Worm (Caenorhabditis elegans): ENCODE measurements around the gene Y71H2AM.20.

The Y71H2AM.20 gene

ce11 chrIII:2826770-2827169 is 41.0 kb upstream of the Y71H2AM.20 start, which contains the start of gene Y71H2AM.1:
Y71H2AM.1 (plus strand) TSS chrIII:2827070.
- TF ChIP-seq egrh-3 (GFP tag; IDR thresholded peaks at IDR 0.05) = no peak
- no peak for TF ChIP-seq ets-4 (GFP tag; optimal IDR thresholded peaks at IDR 0.05)
- TF ChIP-seq T07F8.4 (tag; optimal IDR thresholded peaks at IDR 0.05) = no peak
- no peak for TF ChIP-seq xnd-1 (tag; optimal IDR thresholded peaks at IDR 0.05)
- no peak for TF ChIP-seq Y56A3A.18 (GFP tag; IDR thresholded peaks at IDR 0.05)
- TF ChIP-seq Y67H2A.10 (GFP tag; conservative IDR thresholded peaks at IDR 0.05) = no peak
- TF ChIP-seq madf-3 (GFP tag; IDR thresholded peaks at IDR 0.05) = no peak

ce11 chrIII:2818980-2819379 is 33.2 kb upstream of the Y71H2AM.20 start, which contains the start of gene pipp-4P:
pipp-4P (plus strand) TSS chrIII:2819280.
- TF ChIP-seq C17E4.6 (GFP tag; IDR thresholded peaks at IDR 0.05) = no peak
- no peak for TF ChIP-seq F37B4.10 (GFP tag; IDR thresholded peaks at IDR 0.05)
- TF ChIP-seq F39B2.1 (GFP tag; IDR thresholded peaks at IDR 0.05) = no peak
- no peak for TF ChIP-seq lin-35 (GFP tag; optimal IDR thresholded peaks at IDR 0.05)
- TF ChIP-seq ceh-58 (GFP tag; IDR thresholded peaks at IDR 0.05) = no peak
- TF ChIP-seq attf-3 (GFP tag; conservative IDR thresholded peaks at IDR 0.05) = no peak
- TF ChIP-seq dox-1 (GFP tag; IDR thresholded peaks at IDR 0.05) = no peak
- TF ChIP-seq F57C9.4 (tag; optimal IDR thresholded peaks at IDR 0.05) = no peak
- TF ChIP-seq somi-1 (GFP tag; optimal IDR thresholded peaks at IDR 0.05) = no peak
- no peak for TF ChIP-seq lin-40 (tag; optimal IDR thresholded peaks at IDR 0.05)
- TF ChIP-seq zfh-2 (GFP tag; conservative IDR thresholded peaks at IDR 0.05) = no peak
- TF ChIP-seq T07F8.4 (tag; optimal IDR thresholded peaks at IDR 0.05) = no peak
- TF ChIP-seq unc-62 (GFP tag; optimal IDR thresholded peaks at IDR 0.05) = no peak
- no peak for TF ChIP-seq T26A5.8 (tag; optimal IDR thresholded peaks at IDR 0.05)
- no peak for TF ChIP-seq ztf-18 (tag; optimal IDR thresholded peaks at IDR 0.05)
- TF ChIP-seq hmg-1.2 (GFP tag; IDR thresholded peaks at IDR 0.05) = no peak
- TF ChIP-seq K11D2.4 (GFP tag; IDR thresholded peaks at IDR 0.05) = no peak
- TF ChIP-seq ekl-4 (GFP tag; IDR thresholded peaks at IDR 0.05) = no peak
- no peak for TF ChIP-seq B0261.1 (tag; optimal IDR thresholded peaks at IDR 0.05)
- no peak for TF ChIP-seq hlh-26 (GFP tag; conservative IDR thresholded peaks at IDR 0.05)

- TF ChIP-seq nfyb-1 (GFP tag; IDR thresholded peaks at IDR 0.05) (peak; percentile 31; the same call in 1 of the 2 replicates), akir-1 (GFP tag; optimal IDR thresholded peaks at IDR 0.05) (no peak)
Measured at ce11 chrIII:2817847-2818246, 32.1 kb upstream of the Y71H2AM.20 start.

ce11 chrIII:2816205-2816923 is 30.6 kb upstream of the Y71H2AM.20 start:
- TF ChIP-seq F39B2.1 (GFP tag; IDR thresholded peaks at IDR 0.05) (no peak), hlh-12 (tag; optimal IDR thresholded peaks at IDR 0.05) (no peak), him-1 (tag; optimal IDR thresholded peaks at IDR 0.05) (no peak), dpl-1 (GFP tag; optimal IDR thresholded peaks at IDR 0.05) (no peak), T07F8.4 (tag; optimal IDR thresholded peaks at IDR 0.05) (no peak), tbp1 (GFP tag; optimal IDR thresholded peaks at IDR 0.05) (no peak), nhr-120 (GFP tag; IDR thresholded peaks at IDR 0.05) (no peak), Y53F4B.3 (GFP tag; IDR thresholded peaks at IDR 0.05) (no peak), dpff-1 (tag; optimal IDR thresholded peaks at IDR 0.05) (no peak), cebp-1 (GFP tag; IDR thresholded peaks at IDR 0.05) (no peak), cebp-1 (tag; optimal IDR thresholded peaks at IDR 0.05) (no peak), akir-1 (GFP tag; optimal IDR thresholded peaks at IDR 0.05) (no peak), efl-1 (GFP tag; optimal IDR thresholded peaks at IDR 0.05) (no peak), ceh-100 (GFP tag; IDR thresholded peaks at IDR 0.05) (no peak), nfyb-1 (GFP tag; IDR thresholded peaks at IDR 0.05) (peak; percentile 91), ztf-22 (GFP tag; optimal IDR thresholded peaks at IDR 0.05) (no peak), hmg-1.2 (GFP tag; IDR thresholded peaks at IDR 0.05) (peak; percentile 94)
